Worm (Caenorhabditis elegans): ENCODE results near the gene cest-12.

The cest-12 gene

DNA sequence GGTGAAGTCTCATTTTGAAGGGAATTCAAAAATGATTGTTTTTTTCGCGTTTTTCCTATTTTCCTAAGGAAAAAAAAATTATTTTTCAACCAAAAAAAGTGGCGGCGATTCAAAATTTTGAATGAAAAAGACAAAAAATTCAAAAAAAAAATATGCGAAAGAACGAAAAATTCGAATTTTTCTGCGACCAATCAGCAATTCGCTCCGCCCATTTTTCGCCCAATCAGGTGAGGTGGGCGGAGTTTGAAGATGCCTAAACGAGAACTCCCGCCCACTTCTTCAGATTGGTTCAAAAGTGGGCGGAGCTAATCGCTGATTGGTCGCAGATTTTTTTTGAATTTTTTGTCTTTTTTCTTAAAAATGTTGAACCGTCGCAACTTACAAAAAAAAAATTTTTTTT lies 43.4 kb downstream of the cest-12 start:
- TF ChIP-seq zag-1 (tag; optimal IDR thresholded peaks at IDR 0.05) (no peak), F13H6.1 (tag; optimal IDR thresholded peaks at IDR 0.05) (no peak), nhr-12 (tag; optimal IDR thresholded peaks at IDR 0.05) (no peak), elt-3 (tag; optimal IDR thresholded peaks at IDR 0.05) (no peak), nhr-6 (tag; optimal IDR thresholded peaks at IDR 0.05) (no peak), nhr-23 (tag; optimal IDR thresholded peaks at IDR 0.05) (no peak), ZK546.5 (tag; optimal IDR thresholded peaks at IDR 0.05) (no peak), blmp-1 (tag; optimal IDR thresholded peaks at IDR 0.05; ENCODE audit: insufficient read depth) (no peak), skn-1 (tag; optimal IDR thresholded peaks at IDR 0.05) (no peak), elt-1 (tag; optimal IDR thresholded peaks at IDR 0.05) (no peak), lin-11 (tag; optimal IDR thresholded peaks at IDR 0.05) (no peak), sma-9 (GFP tag; optimal IDR thresholded peaks at IDR 0.05) (no peak), sma-9 (tag; optimal IDR thresholded peaks at IDR 0.05) (no peak), nhr-21 (tag; optimal IDR thresholded peaks at IDR 0.05) (no peak), nhr-25 (tag; optimal IDR thresholded peaks at IDR 0.05) (no peak), Y55F3AM.14 (GFP tag; optimal IDR thresholded peaks at IDR 0.05) (no peak), unc-62 (GFP tag; optimal IDR thresholded peaks at IDR 0.05) (no peak), ztf-11 (tag; optimal IDR thresholded peaks at IDR 0.05) (no peak), lsy-2 (tag; optimal IDR thresholded peaks at IDR 0.05) (no peak)

DNA sequence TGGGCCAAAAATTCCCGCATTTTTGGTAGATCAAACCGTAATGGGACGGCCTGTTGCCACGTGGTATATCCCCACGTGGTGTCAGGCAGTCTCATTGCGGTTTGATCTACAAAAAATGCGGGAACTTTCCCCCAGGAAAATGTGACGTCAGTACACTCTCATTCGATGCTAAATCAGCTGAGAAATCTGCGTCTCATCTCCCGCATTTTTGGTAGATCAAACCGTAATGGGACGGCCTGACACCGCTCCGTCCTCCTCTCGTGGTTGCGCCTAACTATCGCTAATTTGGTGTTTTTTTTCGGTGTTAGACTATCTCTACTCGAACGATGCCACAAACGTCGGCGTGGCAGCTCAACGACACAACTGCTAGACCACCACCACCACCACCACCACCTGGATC lies 45.9 kb downstream of the cest-12 start, which contains the start of gene zyg-8:
Gene zyg-8, plus strand, starts transcription at position 301 of the 400 bp plus-strand sequence.
- TF ChIP-seq lin-39 (tag; optimal IDR thresholded peaks at IDR 0.05) (no peak), dmd-4 (tag; optimal IDR thresholded peaks at IDR 0.05) (no peak), nhr-237 (tag; optimal IDR thresholded peaks at IDR 0.05) (no peak), ztf-11 (tag; optimal IDR thresholded peaks at IDR 0.05) (no peak), nhr-11 (tag; optimal IDR thresholded peaks at IDR 0.05) (no peak), sem-4 (tag; optimal IDR thresholded peaks at IDR 0.05) (no peak), sma-3 (GFP tag; optimal IDR thresholded peaks at IDR 0.05) (no peak), egl-27 (tag; optimal IDR thresholded peaks at IDR 0.05) (no peak), C34F6.9 (tag; optimal IDR thresholded peaks at IDR 0.05) (no peak), lin-13 (GFP tag; optimal IDR thresholded peaks at IDR 0.05) (no peak), R02D3.7 (tag; optimal IDR thresholded peaks at IDR 0.05) (no peak), ZK546.5 (tag; optimal IDR thresholded peaks at IDR 0.05) (no peak), unc-39 (tag; optimal IDR thresholded peaks at IDR 0.05) (no peak)

DNA sequence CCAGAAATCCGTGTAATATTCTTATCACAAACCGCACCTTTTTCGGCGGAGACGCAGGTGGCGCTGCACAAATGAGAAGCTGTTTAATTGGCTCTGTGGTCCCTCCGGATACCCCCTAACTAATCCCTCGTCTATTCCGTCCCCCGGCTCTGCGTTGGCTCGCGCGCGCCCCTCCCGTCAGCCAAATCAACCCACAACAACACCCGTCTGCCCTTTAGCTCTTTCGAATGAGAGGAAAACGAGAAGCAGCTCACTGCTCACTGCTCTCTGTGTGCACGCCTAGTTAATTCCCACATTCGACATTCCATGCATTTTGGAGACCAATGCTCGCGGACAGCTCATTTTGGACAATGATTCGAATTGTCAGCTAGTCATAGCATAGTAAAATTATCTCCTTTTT lies 47.2 kb downstream of the cest-12 start:
- TF ChIP-seq snpc-4 (tag; optimal IDR thresholded peaks at IDR 0.05) (no peak), unc-39 (tag; optimal IDR thresholded peaks at IDR 0.05) (no peak), ceh-16 (tag; optimal IDR thresholded peaks at IDR 0.05) (no peak), lin-13 (GFP tag; optimal IDR thresholded peaks at IDR 0.05) (no peak), mbf-1 (tag; optimal IDR thresholded peaks at IDR 0.05) (no peak), sma-3 (GFP tag; optimal IDR thresholded peaks at IDR 0.05) (no peak), zag-1 (tag; optimal IDR thresholded peaks at IDR 0.05) (no peak), nhr-11 (tag; optimal IDR thresholded peaks at IDR 0.05) (no peak), nhr-129 (tag; optimal IDR thresholded peaks at IDR 0.05) (no peak), mab-5 (tag; optimal IDR thresholded peaks at IDR 0.05) (no peak), nhr-12 (tag; optimal IDR thresholded peaks at IDR 0.05) (no peak), ztf-11 (tag; optimal IDR thresholded peaks at IDR 0.05) (no peak), unc-62 (GFP tag; optimal IDR thresholded peaks at IDR 0.05) (no peak), unc-55 (GFP tag; optimal IDR thresholded peaks at IDR 0.05) (no peak), elt-1 (tag; optimal IDR thresholded peaks at IDR 0.05) (no peak), ceh-82 (tag; optimal IDR thresholded peaks at IDR 0.05) (no peak)

DNA sequence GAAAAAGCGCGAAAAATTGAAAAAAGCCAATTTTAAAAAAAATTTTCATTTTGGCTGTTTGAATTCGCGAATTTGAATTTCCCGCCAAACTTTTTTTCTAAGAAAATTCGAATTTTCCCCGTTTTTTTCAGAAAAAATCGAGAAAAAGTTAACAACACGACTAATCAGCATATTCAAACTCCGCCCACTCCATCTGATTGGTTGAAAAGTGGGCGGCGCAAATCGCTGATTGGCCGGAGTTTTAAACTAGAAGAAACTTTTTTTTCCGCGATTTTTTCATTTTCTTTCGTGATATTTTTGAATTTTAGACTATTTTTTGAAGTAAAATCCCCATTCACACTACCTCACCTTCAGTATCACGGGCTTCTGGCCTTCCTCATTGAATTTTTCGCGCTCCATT lies 47.8 kb downstream of the cest-12 start:
- TF ChIP-seq nhr-129 (tag; optimal IDR thresholded peaks at IDR 0.05) (no peak), C34F6.9 (tag; optimal IDR thresholded peaks at IDR 0.05) (no peak), nhr-25 (tag; optimal IDR thresholded peaks at IDR 0.05) (no peak), elt-3 (tag; optimal IDR thresholded peaks at IDR 0.05) (no peak), elt-1 (tag; optimal IDR thresholded peaks at IDR 0.05) (no peak), lin-13 (GFP tag; optimal IDR thresholded peaks at IDR 0.05) (no peak), zag-1 (tag; optimal IDR thresholded peaks at IDR 0.05) (no peak), snpc-4 (tag; optimal IDR thresholded peaks at IDR 0.05) (no peak), ztf-4 (tag; optimal IDR thresholded peaks at IDR 0.05) (no peak), Y55F3AM.14 (GFP tag; optimal IDR thresholded peaks at IDR 0.05) (no peak), unc-39 (tag; optimal IDR thresholded peaks at IDR 0.05) (no peak)

Data from whole organism, L2 larva.